Fruit fly (Drosophila melanogaster): Measurements from ENCODE around the gene CG5776.

- TF ChIP-seq CG8478 (optimal IDR thresholded peaks at IDR 0.05) (no peak), CTCF (optimal IDR thresholded peaks at IDR 0.05) (no peak)
Observed at dm6 chr2L:12681603-12682368, 22.5 kb downstream of the CG5776 start.
